Fruit fly (Drosophila melanogaster) S2 (cell line): ENCODE measurements around the gene CG34367.

Source experiments
- CG8478 ChIP-seq: fragments of >200 bp; optimal IDR thresholded peaks from 2 replicates; lab custom pipeline; 2018
- CTCF ChIP-seq, 2 experiments: fragments of >200 bp; optimal IDR thresholded peaks; 2 replicates each; lab custom pipeline; 2018

- no peak for TF ChIP-seq CTCF (optimal IDR thresholded peaks at IDR 0.05; lab: Kevin White, UChicago)
- TF ChIP-seq CG8478 (lab: Kevin White, UChicago), result no peak
Measured at dm6 chr2L:10322176-10322575, 31.5 kb downstream of the CG34367 start, which contains the start of gene CG4995.
